Worm (Caenorhabditis elegans) whole organism, young adult: ENCODE data around the gene sra-28.

ENCODE experiments used
- C06A6.2 ChIP-seq: fragments of 200-800 bp; sonication (Bioruptor generic); conservative IDR thresholded peaks from 2 replicates; pipeline ENCODE4 v1.3.6; 2022; ENCODE audit warnings: missing genetic modification characterization, missing compliant biosample characterization
- F23B12.7 ChIP-seq: sonication (generic microtip); optimal IDR thresholded peaks from 2 replicates; lab custom pipeline; 2017; ENCODE audit warnings: missing genetic modification characterization, mild to moderate bottlenecking, missing compliant biosample characterization, antibody characterized with exemption, moderate library complexity; ENCODE audit not compliant: insufficient read depth
- K11D2.4 ChIP-seq: fragments of 200-800 bp; sonication (Bioruptor generic); IDR thresholded peaks from 2 replicates; pipeline ENCODE4 v1.3.6; 2022; ENCODE audit warnings: missing genetic modification reagents, missing genetic modification characterization, missing compliant biosample characterization
- T07F8.4 ChIP-seq: sonication (generic microtip); optimal IDR thresholded peaks from 2 replicates; lab custom pipeline; 2016; ENCODE audit warnings: mild to moderate bottlenecking, missing genetic modification characterization, moderate library complexity, missing compliant biosample characterization
- T26A5.8 ChIP-seq: sonication (generic microtip); optimal IDR thresholded peaks from 2 replicates; lab custom pipeline; 2016; ENCODE audit warnings: missing genetic modification characterization, missing compliant biosample characterization
- Y53F4B.3 ChIP-seq: fragments of 200-800 bp; sonication (Bioruptor generic); IDR thresholded peaks from 2 replicates; pipeline ENCODE4 v1.3.6; 2022; ENCODE audit warnings: missing genetic modification reagents, missing genetic modification characterization, missing compliant biosample characterization
- Y67H2A.10 ChIP-seq: fragments of 200-800 bp; sonication (Bioruptor generic); conservative IDR thresholded peaks from 2 replicates; pipeline ENCODE4 v1.3.6; 2022; ENCODE audit warnings: missing genetic modification reagents, missing genetic modification characterization, missing compliant biosample characterization
- ama-1 ChIP-seq, 3 experiments: fragments of 150-350 bp in 1 of 3; sonication (generic microtip) in 2 of 3; optimal IDR thresholded peaks; 2 replicates each; lab custom pipeline; 2014 to 2018; ENCODE audit warnings: missing biosample characterization in 2 of 3, missing genetic modification characterization in 2 of 3, missing genetic modification reagents in 2 of 3
- aptf-2 ChIP-seq: fragments of 200-800 bp; sonication (Bioruptor generic); conservative IDR thresholded peaks from 2 replicates; pipeline ENCODE4 v1.3.6; 2022; ENCODE audit warnings: missing genetic modification reagents, missing genetic modification characterization, missing compliant biosample characterization
- atf-7 ChIP-seq: sonication (generic microtip); optimal IDR thresholded peaks from 2 replicates; lab custom pipeline; 2017; ENCODE audit warnings: mild to moderate bottlenecking, missing genetic modification characterization, missing compliant biosample characterization
- athp-1 ChIP-seq: sonication (generic microtip); optimal IDR thresholded peaks from 2 replicates; lab custom pipeline; 2017; ENCODE audit warnings: mild to moderate bottlenecking, missing genetic modification characterization, missing compliant biosample characterization
- ceh-27 ChIP-seq: fragments of 200-800 bp; sonication (Bioruptor generic); optimal IDR thresholded peaks from 2 replicates; lab custom pipeline; 2018; ENCODE audit warnings: mild to moderate bottlenecking, missing genetic modification characterization, moderate library complexity, missing compliant biosample characterization
- ceh-91 ChIP-seq: fragments of 200-800 bp; sonication (Bioruptor generic); IDR thresholded peaks from 2 replicates; pipeline ENCODE4 v1.3.6; 2022; ENCODE audit warnings: missing genetic modification reagents, missing genetic modification characterization, missing compliant biosample characterization
- die-1 ChIP-seq: sonication (generic microtip); optimal IDR thresholded peaks from 2 replicates; lab custom pipeline; 2016; ENCODE audit warnings: missing genotype, mild to moderate bottlenecking, missing genetic modification characterization, missing compliant biosample characterization
- dox-1 ChIP-seq: fragments of 200-800 bp; sonication (Bioruptor generic); IDR thresholded peaks from 2 replicates; pipeline ENCODE4 v1.3.6; 2022; ENCODE audit warnings: missing genetic modification reagents, missing genetic modification characterization, missing compliant biosample characterization
- dpl-1 ChIP-seq: fragments of 150-350 bp; optimal IDR thresholded peaks from 2 replicates; lab custom pipeline; 2014; ENCODE audit warnings: missing biosample characterization, missing genetic modification reagents, missing genetic modification characterization
- efl-1 ChIP-seq: fragments of 150-350 bp; optimal IDR thresholded peaks from 2 replicates; lab custom pipeline; 2014; ENCODE audit warnings: missing biosample characterization, missing genetic modification reagents, missing genetic modification characterization
- egl-18 ChIP-seq: fragments of 200-800 bp; sonication (Bioruptor generic); IDR thresholded peaks from 2 replicates; pipeline ENCODE4 v1.3.6; 2022; ENCODE audit warnings: missing genetic modification reagents, missing genetic modification characterization, missing compliant biosample characterization
- hmg-1.2 ChIP-seq: fragments of 200-800 bp; sonication (Bioruptor generic); IDR thresholded peaks from 2 replicates; pipeline ENCODE4 v1.3.6; 2022; ENCODE audit warnings: missing genetic modification reagents, missing genetic modification characterization, missing compliant biosample characterization
- hrde-1 ChIP-seq: sonication (generic microtip); optimal IDR thresholded peaks from 2 replicates; lab custom pipeline; 2016; ENCODE audit warnings: missing genetic modification characterization, mild to moderate bottlenecking, missing compliant biosample characterization, moderate library complexity, missing genotype, missing genetic modification reagents, borderline replicate concordance
- lag-1 ChIP-seq: fragments of 200-800 bp; sonication (Bioruptor generic); IDR thresholded peaks from 2 replicates; pipeline ENCODE4 v1.3.6; 2022; ENCODE audit warnings: missing genetic modification reagents, missing genetic modification characterization, missing compliant biosample characterization
- let-607 ChIP-seq, 2 experiments: fragments of 200-800 bp in 1 of 2; sonication (Bioruptor generic) in 1 of 2; sonication (generic microtip) in 1 of 2; optimal IDR thresholded peaks; 2 replicates each; lab custom pipeline; 2016 to 2018; ENCODE audit warnings: mild to moderate bottlenecking in 2 of 2, missing compliant biosample characterization in 2 of 2, missing genetic modification characterization in 2 of 2, moderate library complexity in 2 of 2, missing genotype in 1 of 2
- lin-26 ChIP-seq: fragments of 200-800 bp; sonication (Bioruptor generic); IDR thresholded peaks from 2 replicates; pipeline ENCODE4 v1.3.6; 2022; ENCODE audit warnings: missing genetic modification reagents, missing genetic modification characterization, missing compliant biosample characterization
- lsl-1 ChIP-seq: fragments of 200-800 bp; sonication (Bioruptor generic); optimal IDR thresholded peaks from 2 replicates; lab custom pipeline; 2018; ENCODE audit warnings: mild to moderate bottlenecking, missing genetic modification characterization, moderate library complexity, missing compliant biosample characterization
- madf-10 ChIP-seq: sonication (generic microtip); optimal IDR thresholded peaks from 2 replicates; lab custom pipeline; 2016; ENCODE audit warnings: mild to moderate bottlenecking, missing genetic modification characterization, missing compliant biosample characterization
- nhr-179 ChIP-seq: sonication (generic microtip); optimal IDR thresholded peaks from 2 replicates; lab custom pipeline; 2016; ENCODE audit warnings: mild to moderate bottlenecking, missing genetic modification characterization, missing compliant biosample characterization
- nhr-80 ChIP-seq: sonication (generic microtip); optimal IDR thresholded peaks from 2 replicates; lab custom pipeline; 2016; ENCODE audit warnings: missing genetic modification characterization, missing compliant biosample characterization
- rcor-1 ChIP-seq: fragments of 200-800 bp; sonication (Bioruptor generic); IDR thresholded peaks from 2 replicates; pipeline ENCODE4 v1.3.6; 2022; ENCODE audit warnings: missing genetic modification reagents, missing genetic modification characterization, missing compliant biosample characterization
- rec-8 ChIP-seq, 2 experiments: sonication (generic microtip); optimal IDR thresholded peaks; 2 replicates each; lab custom pipeline; 2016; ENCODE audit warnings: mild to moderate bottlenecking in 2 of 2, missing genetic modification characterization in 2 of 2, missing genetic modification reagents in 2 of 2, missing genotype in 2 of 2, missing biosample characterization in 1 of 2, missing compliant biosample characterization in 1 of 2, moderate library complexity in 1 of 2
- sdz-38 ChIP-seq: sonication (generic microtip); optimal IDR thresholded peaks from 2 replicates; lab custom pipeline; 2016; ENCODE audit warnings: missing genotype, missing genetic modification characterization, missing compliant biosample characterization
- tbp1 ChIP-seq: fragments of 200-800 bp; sonication (Bioruptor generic); optimal IDR thresholded peaks from 2 replicates; lab custom pipeline; 2018; ENCODE audit warnings: mild to moderate bottlenecking, missing genetic modification characterization, missing compliant biosample characterization
- tbx-9 ChIP-seq: sonication (generic microtip); optimal IDR thresholded peaks from 2 replicates; lab custom pipeline; 2016; ENCODE audit warnings: borderline replicate concordance, missing genetic modification characterization, inconsistent platforms, missing compliant biosample characterization
- xnd-1 ChIP-seq: sonication (generic microtip); optimal IDR thresholded peaks from 2 replicates; lab custom pipeline; 2016; ENCODE audit warnings: missing genotype, missing genetic modification reagents, missing genetic modification characterization, missing compliant biosample characterization
- ztf-25 ChIP-seq: fragments of 200-800 bp; sonication (Bioruptor generic); IDR thresholded peaks from 2 replicates; pipeline ENCODE4 v1.3.6; 2022; ENCODE audit warnings: missing genetic modification reagents, missing genetic modification characterization, missing compliant biosample characterization
- ztf-26 ChIP-seq: sonication (generic microtip); optimal IDR thresholded peaks from 2 replicates; lab custom pipeline; 2017; ENCODE audit warnings: missing genetic modification characterization, missing compliant biosample characterization
- ztf-3 ChIP-seq: fragments of 200-800 bp; sonication (Bioruptor generic); optimal IDR thresholded peaks from 2 replicates; lab custom pipeline; 2018; ENCODE audit warnings: mild to moderate bottlenecking, missing genetic modification characterization, missing compliant biosample characterization

The sra-28 gene

ce11 chrII:6558887-6559286 lies 14.7 kb downstream of the sra-28 start (continued):
- TF ChIP-seq lin-26 (GFP tag; lab: Robert Waterston, UW) (no peak), Y67H2A.10 (GFP tag; lab: Robert Waterston, UW) (no peak), Y53F4B.3 (no peak), madf-10 (tag; lab: Kevin White, UChicago) (no peak), xnd-1 (tag; lab: Kevin White, UChicago) (no peak), T07F8.4 (tag; lab: Kevin White, UChicago) (no peak), rec-8 (tag; optimal IDR thresholded peaks at IDR 0.05; lab: Kevin White, UChicago) (no peak), hmg-1.2 (GFP tag; lab: Robert Waterston, UW) (peak; percentile 26; the same call in 1 of the 2 replicates), tbx-9 (tag; lab: Kevin White, UChicago) (no peak), ztf-26 (no peak), die-1 (tag; lab: Kevin White, UChicago) (no peak), dox-1 (GFP tag; lab: Robert Waterston, UW) (0 out of 2 replicates have a peak, but pooled peaks have one; percentile 18), atf-7 (tag; lab: Kevin White, UChicago) (no peak), dpl-1 (GFP tag; lab: Kevin White, UChicago) (no peak), efl-1 (GFP tag; lab: Kevin White, UChicago) (no peak), ztf-25 (GFP tag; lab: Robert Waterston, UW) (no peak), athp-1 (tag; lab: Kevin White, UChicago) (no peak), lsl-1 (GFP tag; lab: Kevin White, UChicago) (no peak), C06A6.2 (GFP tag; lab: Robert Waterston, UW) (no peak), aptf-2 (no peak)

ce11 chrII:6554677-6555076 lies 18.9 kb downstream of the sra-28 start, which contains the start of gene wrn-1:
Gene wrn-1, plus strand, starts transcription at chrII:6554977.
- TF ChIP-seq sdz-38 (tag; lab: Kevin White, UChicago) (no peak), F23B12.7 (tag; lab: Kevin White, UChicago) (no peak), rcor-1 (GFP tag; lab: Robert Waterston, UW) (no peak), nhr-80 (tag; lab: Kevin White, UChicago) (no peak), let-607 (tag; optimal IDR thresholded peaks at IDR 0.05; lab: Kevin White, UChicago) (no peak), hrde-1 (tag; lab: Kevin White, UChicago) (no peak), die-1 (tag; lab: Kevin White, UChicago) (no peak), T26A5.8 (tag; lab: Kevin White, UChicago) (no peak)

- TF ChIP-seq ama-1 (optimal IDR thresholded peaks at IDR 0.05; lab: Kevin White, UChicago) (no peak), ama-1 (GFP tag; optimal IDR thresholded peaks at IDR 0.05; lab: Kevin White, UChicago) (no peak), K11D2.4 (no peak), ceh-27 (GFP tag; lab: Kevin White, UChicago) (no peak), nhr-179 (tag; lab: Kevin White, UChicago) (no peak), egl-18 (GFP tag; lab: Robert Waterston, UW) (no peak), lag-1 (GFP tag; lab: Robert Waterston, UW) (no peak), ceh-91 (GFP tag; lab: Robert Waterston, UW) (no peak), tbp1 (no peak), ztf-3 (no peak)
These were observed 28.7 kb downstream of the sra-28 start, which contains the start of gene lron-15 for ce11 chrII:6544842-6545410. Gene lron-15, minus strand, starts transcription at chrII:6544892.
